Fruit fly (Drosophila melanogaster): Measurements from ENCODE around the gene CG1146.

The CG1146 gene

dm6 chr3L:2472302-2473016 lies 16.1 kb upstream of the CG1146 start (continued):
- 0 out of 2 replicates have a peak, but pooled peaks have one; percentile 41 for TF ChIP-seq seq (GFP tag; IDR thresholded peaks at IDR 0.05)
- TF ChIP-seq vnd (GFP tag; IDR thresholded peaks at IDR 0.05; ENCODE audit: partially characterized antibody): no peak
- TF ChIP-seq Dll (GFP tag; IDR thresholded peaks at IDR 0.05; ENCODE audit: partially characterized antibody): no peak
- TF ChIP-seq zfh1 (GFP tag; IDR thresholded peaks at IDR 0.05): no peak
- peak; percentile 36 for TF ChIP-seq CG1603 (tag; optimal IDR thresholded peaks at IDR 0.05)
- TF ChIP-seq repo (GFP tag; optimal IDR thresholded peaks at IDR 0.05): no peak
- TF ChIP-seq CG12299 (tag; optimal IDR thresholded peaks at IDR 0.05): no peak
- no peak for TF ChIP-seq ssp (GFP tag; IDR thresholded peaks at IDR 0.05)
- TF ChIP-seq CG9609 (GFP tag; optimal IDR thresholded peaks at IDR 0.05): no peak
- TF ChIP-seq CG11398 (GFP tag; optimal IDR thresholded peaks at IDR 0.05): no peak
- no peak for TF ChIP-seq croc (GFP tag; conservative IDR thresholded peaks at IDR 0.05)
- no peak for TF ChIP-seq inv (GFP tag; IDR thresholded peaks at IDR 0.05; ENCODE audit: partially characterized antibody)
- TF ChIP-seq CG14860 (GFP tag; IDR thresholded peaks at IDR 0.05; ENCODE audit: partially characterized antibody): no peak
- TF ChIP-seq Eip74EF (GFP tag; optimal IDR thresholded peaks at IDR 0.05): peak in 1 of 2 experiments; percentile 14
- no peak for TF ChIP-seq CrebB (tag; optimal IDR thresholded peaks at IDR 0.05)
- no peak for TF ChIP-seq Atf3 (GFP tag; optimal IDR thresholded peaks at IDR 0.05)
- TF ChIP-seq CG1832 (GFP tag; optimal IDR thresholded peaks at IDR 0.05): no peak
- TF ChIP-seq Aef1 (GFP tag; IDR thresholded peaks at IDR 0.05): no peak
- TF ChIP-seq kni (GFP tag; optimal IDR thresholded peaks at IDR 0.05): no peak
- peak; percentile 28; the same call in 1 of the 3 replicates for TF ChIP-seq B-H1 (GFP tag; IDR thresholded peaks at IDR 0.05)
- TF ChIP-seq Xrp1 (GFP tag; IDR thresholded peaks at IDR 0.05): peak; percentile 38; the same call in 1 of the 2 replicates
- TF ChIP-seq Sox100B (GFP tag; optimal IDR thresholded peaks at IDR 0.05): peak; percentile 27
- peak; percentile 50 for TF ChIP-seq CG17359 (tag; optimal IDR thresholded peaks at IDR 0.05)
- TF ChIP-seq CG4424 (GFP tag; optimal IDR thresholded peaks at IDR 0.05): peak; percentile 4
- TF ChIP-seq ttk (GFP tag; IDR thresholded peaks at IDR 0.05): 0 out of 2 replicates have a peak, but pooled peaks have one; percentile 12
- no peak for TF ChIP-seq otp (GFP tag; IDR thresholded peaks at IDR 0.05)
- TF ChIP-seq CG34376 (GFP tag; optimal IDR thresholded peaks at IDR 0.05): no peak
- no peak for TF ChIP-seq dpn (GFP tag; optimal IDR thresholded peaks at IDR 0.05)
- no peak for TF ChIP-seq zf30C (GFP tag; optimal IDR thresholded peaks at IDR 0.05)
- 0 out of 2 replicates have a peak, but pooled peaks have one; percentile 22 for TF ChIP-seq CG31224 (GFP tag; IDR thresholded peaks at IDR 0.05)
- no peak for TF ChIP-seq NfI (GFP tag; optimal IDR thresholded peaks at IDR 0.05)
- TF ChIP-seq Dip3 (GFP tag; optimal IDR thresholded peaks at IDR 0.05): no peak
- TF ChIP-seq HmgD (GFP tag; optimal IDR thresholded peaks at IDR 0.05): no peak
- no peak for TF ChIP-seq Hmr (GFP tag; optimal IDR thresholded peaks at IDR 0.05)
- TF ChIP-seq CG6175 (GFP tag; IDR thresholded peaks at IDR 0.05): no peak
- no peak for TF ChIP-seq Gug (GFP tag; IDR thresholded peaks at IDR 0.05)
- no peak for TF ChIP-seq Sin3A (optimal IDR thresholded peaks at IDR 0.05)
- TF ChIP-seq Spps (tag; optimal IDR thresholded peaks at IDR 0.05): no peak
- TF ChIP-seq sd (tag; optimal IDR thresholded peaks at IDR 0.05): no peak
- no peak for TF ChIP-seq Dek (tag; optimal IDR thresholded peaks at IDR 0.05)
- no peak for TF ChIP-seq Dbx (GFP tag; IDR thresholded peaks at IDR 0.05)
- TF ChIP-seq CG16779 (GFP tag; IDR thresholded peaks at IDR 0.05): no peak
- TF ChIP-seq CG8281 (tag; optimal IDR thresholded peaks at IDR 0.05): no peak
- no peak for TF ChIP-seq bcd (GFP tag; optimal IDR thresholded peaks at IDR 0.05)
- no peak for TF ChIP-seq CG4820 (GFP tag; optimal IDR thresholded peaks at IDR 0.05)
- no peak for TF ChIP-seq CG4854 (GFP tag; optimal IDR thresholded peaks at IDR 0.05)
- no peak for TF ChIP-seq CG5180 (GFP tag; optimal IDR thresholded peaks at IDR 0.05)
- no peak for TF ChIP-seq PHDP (tag; optimal IDR thresholded peaks at IDR 0.05)
- TF ChIP-seq CG7963 (GFP tag; IDR thresholded peaks at IDR 0.05; ENCODE audit: partially characterized antibody): no peak
- no peak for TF ChIP-seq CG16863 (GFP tag; optimal IDR thresholded peaks at IDR 0.05)
